Worm (Caenorhabditis elegans) whole organism, L1 larva: ENCODE data around the gene C33E10.1.

Source experiments
- C16A3.4 ChIP-seq: fragments of 150-350 bp; optimal IDR thresholded peaks from 2 replicates; lab custom pipeline; 2014; ENCODE audit warnings: missing biosample characterization, missing genetic modification characterization
- C34B4.2 ChIP-seq: sonication (generic microtip); optimal IDR thresholded peaks from 2 replicates; lab custom pipeline; 2017; ENCODE audit warnings: mild to moderate bottlenecking, missing genetic modification characterization, missing compliant biosample characterization
- Y116A8C.19 ChIP-seq: sonication (generic microtip); optimal IDR thresholded peaks from 2 replicates; lab custom pipeline; 2016; ENCODE audit warnings: missing compliant biosample characterization, missing genetic modification characterization, borderline replicate concordance
- aha-1 ChIP-seq: fragments of 150-350 bp; optimal IDR thresholded peaks from 2 replicates; lab custom pipeline; 2014; ENCODE audit warnings: missing biosample characterization, missing genetic modification characterization
- alr-1 ChIP-seq: fragments of 200-800 bp; sonication (Bioruptor generic); optimal IDR thresholded peaks from 2 replicates; lab custom pipeline; 2018; ENCODE audit warnings: borderline replicate concordance, mild to moderate bottlenecking, missing genetic modification characterization, missing compliant biosample characterization
- ama-1 ChIP-seq: fragments of 150-350 bp; optimal IDR thresholded peaks from 2 replicates; lab custom pipeline; 2014
- dpl-1 ChIP-seq, 3 experiments: fragments of 150-350 bp in 2 of 3; sonication (generic microtip) in 1 of 3; optimal IDR thresholded peaks; 2 replicates each; lab custom pipeline; 2014 to 2017; ENCODE audit warnings: missing biosample characterization in 3 of 3, missing genetic modification characterization in 3 of 3, missing genetic modification reagents in 3 of 3
- dsc-1 ChIP-seq: sonication (generic microtip); optimal IDR thresholded peaks from 2 replicates; lab custom pipeline; 2016; ENCODE audit warnings: mild to moderate bottlenecking, missing genetic modification characterization, missing compliant biosample characterization
- efl-1 ChIP-seq, 4 experiments: fragments of 150-350 bp; optimal IDR thresholded peaks in 3 of 4; peaks in 1 of 4; 1 replicate in 1 of 4; 2 replicates in 3 of 4; lab custom pipeline; 2014; ENCODE audit warnings: missing biosample characterization in 2 of 4, missing genetic modification characterization in 2 of 4, missing genetic modification reagents in 2 of 4
- egl-27 ChIP-seq, 2 experiments: fragments of 150-350 bp in 1 of 2; sonication (generic microtip); optimal IDR thresholded peaks; 3 replicates each; lab custom pipeline; 2017 to 2018; ENCODE audit warnings: missing biosample characterization in 2 of 2, missing genetic modification characterization in 2 of 2, missing genetic modification reagents in 2 of 2
- fkh-10 ChIP-seq: sonication (generic microtip); optimal IDR thresholded peaks from 2 replicates; lab custom pipeline; 2017; ENCODE audit warnings: missing biosample characterization, missing genetic modification reagents, missing genetic modification characterization
- fkh-8 ChIP-seq: sonication (generic microtip); optimal IDR thresholded peaks from 2 replicates; lab custom pipeline; 2016; ENCODE audit warnings: mild to moderate bottlenecking, missing genetic modification characterization, missing compliant biosample characterization
- fos-1 ChIP-seq: fragments of 150-350 bp; optimal IDR thresholded peaks from 2 replicates; lab custom pipeline; 2014; ENCODE audit warnings: missing biosample characterization, missing genetic modification characterization
- irx-1 ChIP-seq: sonication (generic microtip); optimal IDR thresholded peaks from 2 replicates; lab custom pipeline; 2016; ENCODE audit warnings: missing genetic modification characterization, missing compliant biosample characterization
- lin-14 ChIP-seq: fragments of 200-800 bp; sonication (Bioruptor generic); optimal IDR thresholded peaks from 2 replicates; lab custom pipeline; 2018; ENCODE audit warnings: mild to moderate bottlenecking, missing genetic modification characterization, moderate library complexity, missing compliant biosample characterization
- lin-15B ChIP-seq: fragments of 150-350 bp; sonication (generic microtip); optimal IDR thresholded peaks from 3 replicates; lab custom pipeline; 2014; ENCODE audit warnings: missing biosample characterization, missing genetic modification characterization
- lin-39 ChIP-seq: fragments of 150-350 bp; optimal IDR thresholded peaks from 2 replicates; lab custom pipeline; 2014; ENCODE audit warnings: missing biosample characterization, missing genetic modification reagents, missing genetic modification characterization
- lsy-2 ChIP-seq, 2 experiments: fragments of 150-350 bp; optimal IDR thresholded peaks; 2 replicates each; lab custom pipeline; 2014; ENCODE audit warnings: missing biosample characterization in 2 of 2, missing genetic modification characterization in 2 of 2
- mab-9 ChIP-seq: fragments of 200-800 bp; sonication (Bioruptor generic); IDR thresholded peaks from 2 replicates; pipeline ENCODE4 v1.3.6; 2022; ENCODE audit warnings: missing genetic modification reagents, missing genetic modification characterization, missing compliant biosample characterization
- mef-2 ChIP-seq: fragments of 150-350 bp; optimal IDR thresholded peaks from 2 replicates; lab custom pipeline; 2014; ENCODE audit warnings: missing biosample characterization, missing genetic modification characterization
- mep-1 ChIP-seq: fragments of 150-350 bp; optimal IDR thresholded peaks from 2 replicates; lab custom pipeline; 2014; ENCODE audit warnings: missing biosample characterization, missing genetic modification characterization
- nhr-19 ChIP-seq: fragments of 200-800 bp; sonication (Bioruptor generic); conservative IDR thresholded peaks from 2 replicates; pipeline ENCODE4 v1.3.6; 2022; ENCODE audit warnings: missing genetic modification characterization, missing compliant biosample characterization
- nhr-20 ChIP-seq: sonication (generic microtip); optimal IDR thresholded peaks from 2 replicates; lab custom pipeline; 2016; ENCODE audit warnings: mild to moderate bottlenecking, missing genetic modification characterization, missing compliant biosample characterization
- nhr-237 ChIP-seq: fragments of 150-350 bp; optimal IDR thresholded peaks from 2 replicates; lab custom pipeline; 2014; ENCODE audit warnings: missing biosample characterization, missing genetic modification characterization
- nhr-77 ChIP-seq: fragments of 150-350 bp; optimal IDR thresholded peaks from 2 replicates; lab custom pipeline; 2014; ENCODE audit warnings: missing biosample characterization, missing genetic modification characterization
- nhr-84 ChIP-seq: sonication (generic microtip); optimal IDR thresholded peaks from 2 replicates; lab custom pipeline; 2017; ENCODE audit warnings: missing biosample characterization, missing genetic modification characterization
- nhr-85 ChIP-seq: sonication (generic microtip); peaks from one replicate; lab custom pipeline; 2016; ENCODE audit warnings: missing genetic modification characterization, inconsistent platforms, missing compliant biosample characterization
- nhr-90 ChIP-seq: sonication (generic microtip); optimal IDR thresholded peaks from 2 replicates; lab custom pipeline; 2016; ENCODE audit warnings: mild to moderate bottlenecking, missing genetic modification characterization, missing compliant biosample characterization; ENCODE audit not compliant: poor library complexity
- pqm-1 ChIP-seq: sonication (generic microtip); optimal IDR thresholded peaks from 3 replicates; lab custom pipeline; 2017; ENCODE audit warnings: missing biosample characterization, missing genetic modification characterization
- snpc-4 ChIP-seq: fragments of 150-350 bp; optimal IDR thresholded peaks from 2 replicates; lab custom pipeline; 2014; ENCODE audit warnings: missing biosample characterization, missing genetic modification characterization
- sox-4 ChIP-seq: sonication (generic microtip); optimal IDR thresholded peaks from 2 replicates; lab custom pipeline; 2016; ENCODE audit warnings: missing genetic modification characterization, missing compliant biosample characterization
- unc-86 ChIP-seq: sonication (generic microtip); optimal IDR thresholded peaks from 2 replicates; lab custom pipeline; 2016; ENCODE audit warnings: missing genetic modification characterization, missing compliant biosample characterization
- vab-15 ChIP-seq: sonication (generic microtip); optimal IDR thresholded peaks from 2 replicates; lab custom pipeline; 2017; ENCODE audit warnings: missing genotype, mild to moderate bottlenecking, missing genetic modification characterization, missing compliant biosample characterization
- zip-4 ChIP-seq: fragments of 200-800 bp; sonication (Bioruptor generic); optimal IDR thresholded peaks from 2 replicates; lab custom pipeline; 2018; ENCODE audit warnings: mild to moderate bottlenecking, missing genetic modification characterization, moderate library complexity, missing compliant biosample characterization
- ztf-4 ChIP-seq: fragments of 150-350 bp; optimal IDR thresholded peaks from 2 replicates; lab custom pipeline; 2014; ENCODE audit warnings: missing biosample characterization, missing genetic modification characterization

C33E10.1 gene

ce11 chrX:17318284-17318683 is 13.3 kb downstream of the C33E10.1 start, which contains the start of gene ptr-5:
Gene ptr-5, plus strand, starts transcription at chrX:17318584.
- no peak for TF ChIP-seq nhr-84
- no peak for TF ChIP-seq efl-1 (optimal IDR thresholded peaks at IDR 0.05; lab: Kevin White, UChicago)
- TF ChIP-seq efl-1 (GFP tag; optimal IDR thresholded peaks at IDR 0.05 in 1 of 2; lab: Kevin White, UChicago) = peak in 1 of 2 experiments; percentile 27
- peak; percentile 74 for TF ChIP-seq fkh-8 (tag; lab: Kevin White, UChicago)
- TF ChIP-seq, all 84 proteins: peak for 2

ce11 chrX:17320572-17320971 is 15.6 kb downstream of the C33E10.1 start:
- TF ChIP-seq efl-1 (optimal IDR thresholded peaks at IDR 0.05; lab: Kevin White, UChicago) = no peak
- TF ChIP-seq efl-1 (GFP tag; optimal IDR thresholded peaks at IDR 0.05 in 1 of 2; lab: Kevin White, UChicago) = peak in 1 of 2 experiments; percentile 71
- TF ChIP-seq nhr-20 (tag; lab: Kevin White, UChicago) = no peak

- TF ChIP-seq dsc-1 = no peak
- no peak for TF ChIP-seq nhr-19 (GFP tag; lab: Robert Waterston, UW)
- TF ChIP-seq dpl-1 (GFP tag; optimal IDR thresholded peaks at IDR 0.05; lab: Kevin White, UChicago) = no peak
- TF ChIP-seq nhr-20 (tag; lab: Kevin White, UChicago) = no peak
- no peak for TF ChIP-seq ama-1 (lab: Kevin White, UChicago)
- TF ChIP-seq nhr-237 (tag; lab: Kevin White, UChicago) = no peak
- TF ChIP-seq Y116A8C.19 (tag; lab: Kevin White, UChicago) = no peak
- TF ChIP-seq alr-1 (tag; lab: Kevin White, UChicago) = no peak
Observed at ce11 chrX:17324954-17325353, 19.9 kb downstream of the C33E10.1 start.

- TF ChIP-seq mep-1 (tag; lab: Kevin White, UChicago) (no peak), snpc-4 (tag; lab: Kevin White, UChicago) (no peak), nhr-19 (GFP tag; lab: Robert Waterston, UW) (no peak), lin-14 (GFP tag; lab: Kevin White, UChicago) (peak; percentile 34), mef-2 (tag; lab: Kevin White, UChicago) (no peak), C16A3.4 (tag; lab: Kevin White, UChicago) (no peak), mab-9 (GFP tag; lab: Robert Waterston, UW) (no peak), egl-27 (tag; optimal IDR thresholded peaks at IDR 0.05; lab: Kevin White, UChicago) (no peak), fkh-10 (peak; percentile 62), lin-39 (tag; lab: Kevin White, UChicago) (no peak)
Observed at ce11 chrX:17327226-17327625, 22.2 kb downstream of the C33E10.1 start.

ce11 chrX:17329075-17329474 is 24.1 kb downstream of the C33E10.1 start:
- TF ChIP-seq nhr-85 (tag; lab: Kevin White, UChicago) (no peak), alr-1 (tag; lab: Kevin White, UChicago) (no peak), fos-1 (no peak), lin-15B (tag; lab: Kevin White, UChicago) (no peak), irx-1 (tag; lab: Kevin White, UChicago) (no peak), C34B4.2 (tag; lab: Kevin White, UChicago) (no peak), nhr-90 (no peak), vab-15 (tag; lab: Kevin White, UChicago) (no peak), pqm-1 (tag; lab: Kevin White, UChicago) (no peak), egl-27 (tag; optimal IDR thresholded peaks at IDR 0.05; lab: Kevin White, UChicago) (no peak)

- no peak for TF ChIP-seq sox-4
- no peak for TF ChIP-seq zip-4 (GFP tag; lab: Kevin White, UChicago)
- no peak for TF ChIP-seq aha-1 (tag; lab: Kevin White, UChicago)
- no peak for TF ChIP-seq efl-1 (optimal IDR thresholded peaks at IDR 0.05; lab: Kevin White, UChicago)
- TF ChIP-seq efl-1 (GFP tag; optimal IDR thresholded peaks at IDR 0.05 in 1 of 2; lab: Kevin White, UChicago) = no peak
- TF ChIP-seq nhr-77 (tag; lab: Kevin White, UChicago) = no peak
- no peak for TF ChIP-seq nhr-20 (tag; lab: Kevin White, UChicago)
- no peak for TF ChIP-seq unc-86
- no peak for TF ChIP-seq Y116A8C.19 (tag; lab: Kevin White, UChicago)
- TF ChIP-seq lsy-2 (tag; optimal IDR thresholded peaks at IDR 0.05; lab: Kevin White, UChicago) = no peak
- TF ChIP-seq C34B4.2 (tag; lab: Kevin White, UChicago) = no peak
- no peak for TF ChIP-seq ztf-4 (tag; lab: Kevin White, UChicago)
Observed at ce11 chrX:17330574-17330973, 25.6 kb downstream of the C33E10.1 start.
